Worm (Caenorhabditis elegans) whole organism, early embryonic: ENCODE measurements around the gene C53C11.1.

Experiments used
- B0310.2 ChIP-seq: sonication (generic microtip); optimal IDR thresholded peaks from 2 replicates; lab custom pipeline; 2016; ENCODE audit warnings: mild to moderate bottlenecking, missing genetic modification characterization, missing compliant biosample characterization
- F13C5.2 ChIP-seq: sonication (generic microtip); optimal IDR thresholded peaks from 2 replicates; lab custom pipeline; 2017; ENCODE audit warnings: mild to moderate bottlenecking, missing genetic modification characterization, inconsistent platforms, missing compliant biosample characterization
- aly-1 ChIP-seq: sonication (generic microtip); optimal IDR thresholded peaks from 2 replicates; lab custom pipeline; 2016; ENCODE audit warnings: missing genetic modification characterization, missing compliant biosample characterization
- ama-1 ChIP-seq: fragments of 150-350 bp; optimal IDR thresholded peaks from 2 replicates; lab custom pipeline; 2014
- ceh-13 ChIP-seq: fragments of 200-800 bp; sonication (Bioruptor generic); optimal IDR thresholded peaks from 2 replicates; lab custom pipeline; 2018; ENCODE audit warnings: mild to moderate bottlenecking, missing genetic modification characterization, missing compliant biosample characterization
- ceh-36 ChIP-seq: sonication (generic microtip); optimal IDR thresholded peaks from 2 replicates; lab custom pipeline; 2016; ENCODE audit warnings: missing genetic modification characterization, inconsistent platforms, missing compliant biosample characterization
- ets-7 ChIP-seq: sonication (generic microtip); optimal IDR thresholded peaks from 2 replicates; lab custom pipeline; 2016; ENCODE audit warnings: missing genotype, missing genetic modification characterization, missing compliant biosample characterization
- flt-1 ChIP-seq: fragments of 200-800 bp; sonication (Bioruptor generic); IDR thresholded peaks from 2 replicates; pipeline ENCODE4 v1.3.6; 2022; ENCODE audit warnings: missing genetic modification characterization, missing compliant biosample characterization
- hmbx-1 ChIP-seq: sonication (generic microtip); optimal IDR thresholded peaks from 2 replicates; lab custom pipeline; 2016; ENCODE audit warnings: mild to moderate bottlenecking, missing genetic modification characterization, missing compliant biosample characterization
- hmg-4 ChIP-seq: fragments of 200-800 bp; sonication (Bioruptor generic); optimal IDR thresholded peaks from 2 replicates; lab custom pipeline; 2018; ENCODE audit warnings: mild to moderate bottlenecking, missing genetic modification characterization, missing compliant biosample characterization
- hnd-1 ChIP-seq: sonication (generic microtip); optimal IDR thresholded peaks from 2 replicates; lab custom pipeline; 2016; ENCODE audit warnings: missing genetic modification characterization, missing compliant biosample characterization
- pes-1 ChIP-seq: fragments of 200-800 bp; sonication (Bioruptor generic); IDR thresholded peaks from 2 replicates; pipeline ENCODE4 v1.3.6; 2022; ENCODE audit warnings: missing genetic modification reagents, missing genetic modification characterization, missing compliant biosample characterization
- scrt-1 ChIP-seq: fragments of 200-800 bp; sonication (Bioruptor generic); IDR thresholded peaks from 2 replicates; pipeline ENCODE4 v1.3.6; 2022; ENCODE audit warnings: missing genetic modification characterization, missing compliant biosample characterization
- sea-1 ChIP-seq: fragments of 200-800 bp; sonication (Bioruptor generic); conservative IDR thresholded peaks from 2 replicates; pipeline ENCODE4 v1.3.6; 2022; ENCODE audit warnings: missing genetic modification characterization, missing compliant biosample characterization
- tbx-11 ChIP-seq: fragments of 200-800 bp; sonication (Bioruptor generic); IDR thresholded peaks from 2 replicates; pipeline ENCODE4 v1.3.6; 2022; ENCODE audit warnings: missing genetic modification characterization, missing compliant biosample characterization
- tbx-37 ChIP-seq: fragments of 200-800 bp; sonication (Bioruptor generic); conservative IDR thresholded peaks from 2 replicates; pipeline ENCODE4 v1.3.6; 2022; ENCODE audit warnings: missing genetic modification reagents, missing genetic modification characterization, missing compliant biosample characterization
- tra-4 ChIP-seq: sonication (generic microtip); optimal IDR thresholded peaks from 2 replicates; lab custom pipeline; 2017; ENCODE audit warnings: missing genetic modification characterization, missing compliant biosample characterization

C53C11.1 gene

ce11 chrX:17359452-17359851 is 18.9 kb downstream of the C53C11.1 start, which contains the start of gene npr-36:
Gene npr-36 (plus strand): TSS chrX:17359752.
- TF ChIP-seq aly-1 (no peak), tra-4 (tag; lab: Kevin White, UChicago) (no peak), sea-1 (GFP tag; lab: Robert Waterston, UW) (no peak), scrt-1 (GFP tag; lab: Robert Waterston, UW) (no peak), tbx-11 (GFP tag; lab: Robert Waterston, UW) (no peak), tbx-37 (GFP tag; lab: Robert Waterston, UW) (no peak), hmbx-1 (no peak), hmg-4 (GFP tag; lab: Kevin White, UChicago) (no peak), B0310.2 (tag; lab: Kevin White, UChicago) (no peak), F13C5.2 (tag; lab: Kevin White, UChicago) (no peak), flt-1 (GFP tag; lab: Robert Waterston, UW) (no peak), ets-7 (no peak)

DNA sequence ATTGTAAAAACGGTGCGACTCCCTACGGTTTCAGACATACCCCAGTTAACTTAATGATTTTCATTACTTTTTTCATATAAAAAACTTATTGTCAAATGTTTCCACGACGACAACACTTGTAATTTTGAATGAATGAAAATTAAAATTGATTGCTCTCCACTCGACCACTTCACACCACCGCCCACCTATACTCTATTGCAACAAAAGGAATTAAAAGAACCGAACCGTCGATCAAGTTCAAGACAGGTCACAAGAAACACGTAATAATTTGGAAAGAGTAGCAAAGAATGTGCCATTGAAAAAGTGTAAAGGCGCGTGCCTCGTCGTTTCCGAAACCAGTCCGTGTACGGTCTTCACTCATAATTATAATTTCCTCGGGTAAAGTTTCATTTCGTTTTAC is 21.9 kb downstream of the C53C11.1 start, which contains the start of gene F10D7.11:
Gene F10D7.11, plus strand, starts transcription at position 301 of the 400 bp plus-strand sequence.
- TF ChIP-seq ceh-13, result no peak
- TF ChIP-seq tbx-37 (GFP tag; lab: Robert Waterston, UW), result no peak
- no peak for TF ChIP-seq hmg-4 (GFP tag; lab: Kevin White, UChicago)
- no peak for TF ChIP-seq hnd-1 (tag; lab: Kevin White, UChicago)
- no peak for TF ChIP-seq ets-7
- TF ChIP-seq hmbx-1, result no peak
- no peak for TF ChIP-seq flt-1 (GFP tag; lab: Robert Waterston, UW)
- no peak for TF ChIP-seq scrt-1 (GFP tag; lab: Robert Waterston, UW)
- no peak for TF ChIP-seq ama-1 (lab: Kevin White, UChicago)
- no peak for TF ChIP-seq pes-1 (GFP tag; lab: Robert Waterston, UW)
- TF ChIP-seq tra-4 (tag; lab: Kevin White, UChicago), result no peak
- no peak for TF ChIP-seq ceh-36 (tag; lab: Kevin White, UChicago)
- no peak for TF ChIP-seq tbx-11 (GFP tag; lab: Robert Waterston, UW)

DNA sequence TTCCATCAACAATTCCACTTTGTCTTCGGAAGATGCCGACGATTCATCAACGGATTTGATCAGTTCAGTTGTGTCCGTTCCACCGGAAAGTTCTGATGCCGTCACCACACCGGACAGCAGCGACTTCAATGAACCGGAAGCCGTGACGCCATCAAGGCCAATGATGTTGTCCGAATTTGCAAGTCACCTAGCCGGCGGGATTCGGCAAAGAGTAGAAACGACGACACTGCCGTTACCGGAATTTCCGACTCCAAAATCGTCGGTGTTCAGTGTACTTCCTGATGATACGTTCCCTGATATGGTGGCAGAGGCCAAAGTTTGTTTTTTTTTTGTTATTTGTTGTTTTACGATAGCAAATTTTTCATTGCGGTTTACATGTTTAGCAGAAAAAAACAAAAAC is 22.9 kb downstream of the C53C11.1 start:
- TF ChIP-seq sea-1 (GFP tag; lab: Robert Waterston, UW), result no peak
- TF ChIP-seq B0310.2 (tag; lab: Kevin White, UChicago), result no peak
- TF ChIP-seq ama-1 (lab: Kevin White, UChicago), result no peak
- TF ChIP-seq tra-4 (tag; lab: Kevin White, UChicago), result no peak
- no peak for TF ChIP-seq hnd-1 (tag; lab: Kevin White, UChicago)

ce11 chrX:17368542-17368941 is 28.0 kb downstream of the C53C11.1 start, which contains the start of gene mfsd-10:
Gene mfsd-10 (minus strand): TSS chrX:17368642.
- no peak for TF ChIP-seq sea-1 (GFP tag; lab: Robert Waterston, UW)
- TF ChIP-seq scrt-1 (GFP tag; lab: Robert Waterston, UW), result no peak
- TF ChIP-seq hmg-4 (GFP tag; lab: Kevin White, UChicago), result no peak
- TF ChIP-seq hmbx-1, result no peak
- TF ChIP-seq ets-7, result no peak
- no peak for TF ChIP-seq tra-4 (tag; lab: Kevin White, UChicago)
- TF ChIP-seq ama-1 (lab: Kevin White, UChicago), result no peak
- TF ChIP-seq flt-1 (GFP tag; lab: Robert Waterston, UW), result no peak
- no peak for TF ChIP-seq hnd-1 (tag; lab: Kevin White, UChicago)
- TF ChIP-seq F13C5.2 (tag; lab: Kevin White, UChicago), result no peak
- TF ChIP-seq ceh-13, result no peak
- no peak for TF ChIP-seq tbx-37 (GFP tag; lab: Robert Waterston, UW)
- no peak for TF ChIP-seq ceh-36 (tag; lab: Kevin White, UChicago)
- TF ChIP-seq B0310.2 (tag; lab: Kevin White, UChicago), result no peak
- TF ChIP-seq aly-1, result no peak
- TF ChIP-seq tbx-11 (GFP tag; lab: Robert Waterston, UW), result no peak
- TF ChIP-seq pes-1 (GFP tag; lab: Robert Waterston, UW), result no peak

DNA sequence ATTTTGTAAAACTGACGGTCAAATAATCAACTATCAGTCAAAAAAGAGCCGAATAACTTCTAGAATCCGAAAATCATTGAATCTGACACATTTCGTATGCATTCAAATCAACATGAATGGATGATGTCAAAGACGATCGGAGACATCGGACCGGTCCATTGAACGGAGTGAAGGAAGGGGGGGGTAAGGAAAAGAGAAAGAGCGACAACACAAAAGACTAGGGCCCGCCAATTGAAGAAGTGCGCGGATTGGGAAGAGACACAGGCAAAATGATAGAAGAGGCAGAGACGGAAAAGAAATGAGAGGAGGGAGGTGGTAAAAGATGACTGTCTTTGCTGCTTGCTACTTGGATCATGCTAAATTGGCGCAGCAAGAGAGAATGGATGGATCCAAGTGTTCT is 28.9 kb downstream of the C53C11.1 start:
- TF ChIP-seq hmbx-1, result no peak
- TF ChIP-seq ets-7, result no peak

DNA sequence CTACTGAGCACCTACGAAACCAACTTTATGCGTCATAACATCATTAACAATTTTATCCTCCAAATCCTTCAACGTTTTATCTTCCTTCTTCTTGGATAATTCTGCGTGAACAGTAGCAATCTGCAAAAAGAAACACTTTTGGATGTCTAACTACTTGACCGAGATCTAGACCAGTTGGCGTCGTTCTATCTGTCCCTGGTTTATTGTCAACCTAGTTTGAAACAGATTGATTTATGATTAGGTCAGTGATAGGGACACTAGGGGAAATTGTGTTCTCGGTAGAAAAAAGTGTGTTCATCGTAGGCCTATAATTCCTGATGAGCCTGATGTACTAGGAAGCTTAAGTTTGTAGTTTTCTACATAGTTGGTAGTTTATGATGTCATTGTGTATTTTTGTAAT is 33.4 kb downstream of the C53C11.1 start:
- TF ChIP-seq tra-4 (tag; lab: Kevin White, UChicago) (no peak), scrt-1 (GFP tag; lab: Robert Waterston, UW) (no peak), flt-1 (GFP tag; lab: Robert Waterston, UW) (no peak), hmg-4 (GFP tag; lab: Kevin White, UChicago) (no peak), hmbx-1 (no peak), pes-1 (GFP tag; lab: Robert Waterston, UW) (no peak), ets-7 (no peak), tbx-37 (GFP tag; lab: Robert Waterston, UW) (no peak)

ce11 chrX:17374534-17374933 is 34.0 kb downstream of the C53C11.1 start, which contains the start of gene F10D7.3:
Gene F10D7.3 (minus strand): TSS chrX:17374634.
- no peak for TF ChIP-seq flt-1 (GFP tag; lab: Robert Waterston, UW)
- TF ChIP-seq hmg-4 (GFP tag; lab: Kevin White, UChicago), result no peak
- TF ChIP-seq ama-1 (lab: Kevin White, UChicago), result no peak
- no peak for TF ChIP-seq hmbx-1
- TF ChIP-seq B0310.2 (tag; lab: Kevin White, UChicago), result no peak
- no peak for TF ChIP-seq tbx-11 (GFP tag; lab: Robert Waterston, UW)
- no peak for TF ChIP-seq ceh-13
- no peak for TF ChIP-seq scrt-1 (GFP tag; lab: Robert Waterston, UW)
- no peak for TF ChIP-seq F13C5.2 (tag; lab: Kevin White, UChicago)
- TF ChIP-seq pes-1 (GFP tag; lab: Robert Waterston, UW), result no peak
- no peak for TF ChIP-seq tra-4 (tag; lab: Kevin White, UChicago)
- no peak for TF ChIP-seq sea-1 (GFP tag; lab: Robert Waterston, UW)

DNA sequence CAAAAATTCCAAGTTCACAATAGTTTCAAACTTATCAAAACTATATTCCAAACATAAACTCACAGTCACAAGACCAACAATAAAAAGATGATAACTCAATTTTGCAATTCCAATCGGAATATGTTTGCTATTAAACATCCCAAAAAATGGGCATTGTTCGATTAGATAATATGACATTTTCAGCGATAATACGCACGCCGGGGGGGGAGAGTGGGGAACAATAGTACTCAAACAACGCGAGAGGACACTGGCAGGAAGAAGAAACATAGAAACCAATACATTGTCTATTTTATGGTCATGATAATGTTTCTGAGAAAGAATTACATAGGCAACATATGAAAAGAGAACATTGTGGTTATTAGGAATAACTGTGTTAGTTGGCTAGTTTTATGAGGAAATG is 35.3 kb downstream of the C53C11.1 start:
- TF ChIP-seq ceh-36 (tag; lab: Kevin White, UChicago) (no peak), tbx-37 (GFP tag; lab: Robert Waterston, UW) (no peak), B0310.2 (tag; lab: Kevin White, UChicago) (no peak), ets-7 (no peak), pes-1 (GFP tag; lab: Robert Waterston, UW) (no peak), hmg-4 (GFP tag; lab: Kevin White, UChicago) (no peak), tra-4 (tag; lab: Kevin White, UChicago) (no peak), hnd-1 (tag; lab: Kevin White, UChicago) (no peak), tbx-11 (GFP tag; lab: Robert Waterston, UW) (no peak), flt-1 (GFP tag; lab: Robert Waterston, UW) (no peak), aly-1 (no peak), sea-1 (GFP tag; lab: Robert Waterston, UW) (no peak)
